Fruit fly (Drosophila melanogaster) whole organism, larva: ENCODE data around the gene SMC6.

Experiments used
- noc ChIP-seq: fragments of 200-800 bp; sonication (Bioruptor generic); optimal IDR thresholded peaks from 3 replicates; lab custom pipeline; 2019; ENCODE audit warnings: missing biosample characterization, mild to moderate bottlenecking, missing genetic modification characterization, moderate library complexity

Gene SMC6

dm6 chr3R:24193373-24193879, at the start of gene SMC6, which contains the start of gene CG6204:
Gene SMC6, minus strand, starts transcription at chr3R:24193423.
Gene CG6204, plus strand, starts transcription at chr3R:24193832.
- TF ChIP-seq noc (tag; lab: Kevin White, UChicago): peak; percentile 95

dm6 chr3R:24234721-24235120, 41.5 kb upstream of the SMC6 start:
- no peak for TF ChIP-seq noc (tag; lab: Kevin White, UChicago)

- no peak for TF ChIP-seq noc (tag; lab: Kevin White, UChicago)
Measured at dm6 chr3R:24234162-24234529, 40.9 kb upstream of the SMC6 start.

- TF ChIP-seq noc (tag; lab: Kevin White, UChicago): peak; percentile 52
Measured at dm6 chr3R:24233366-24234161, 40.3 kb upstream of the SMC6 start.

- no peak for TF ChIP-seq noc (tag; lab: Kevin White, UChicago)
Measured at dm6 chr3R:24231914-24232313, 38.7 kb upstream of the SMC6 start.

- no peak for TF ChIP-seq noc (tag; lab: Kevin White, UChicago)
Measured at dm6 chr3R:24231206-24231502, 37.9 kb upstream of the SMC6 start.

- peak; percentile 35 for TF ChIP-seq noc (tag; lab: Kevin White, UChicago)
Measured at dm6 chr3R:24230423-24231205, 37.4 kb upstream of the SMC6 start, which contains the start of gene mask. Gene mask, plus strand, starts transcription at chr3R:24230562.

- no peak for TF ChIP-seq noc (tag; lab: Kevin White, UChicago)
Measured at dm6 chr3R:24229870-24230422, 36.7 kb upstream of the SMC6 start, which contains the start of gene Spase22-23. Gene Spase22-23, minus strand, starts transcription at chr3R:24230035.

dm6 chr3R:24228675-24229074, 35.5 kb upstream of the SMC6 start, which contains the start of gene Acp95EF:
Gene Acp95EF, plus strand, starts transcription at chr3R:24228975.
- TF ChIP-seq noc (tag; lab: Kevin White, UChicago): no peak

- TF ChIP-seq noc (tag; lab: Kevin White, UChicago): no peak
Measured at dm6 chr3R:24226744-24227143, 33.5 kb upstream of the SMC6 start, which contains the start of the genes Spps and CG13609. Gene Spps, minus strand, starts transcription at chr3R:24226934. Gene CG13609, plus strand, starts transcription at chr3R:24227023.

- TF ChIP-seq noc (tag; lab: Kevin White, UChicago): peak; percentile 14
Measured at dm6 chr3R:24221334-24222302, 28.4 kb upstream of the SMC6 start, which contains the start of gene twin. Gene twin, minus strand, starts transcription at chr3R:24221965.

- no peak for TF ChIP-seq noc (tag; lab: Kevin White, UChicago)
Measured at dm6 chr3R:24220845-24221244, 27.6 kb upstream of the SMC6 start, which contains the start of gene cav. Gene cav, plus strand, starts transcription at chr3R:24221103.

dm6 chr3R:24219093-24219492, 25.9 kb upstream of the SMC6 start:
- TF ChIP-seq noc (tag; lab: Kevin White, UChicago): no peak

- no peak for TF ChIP-seq noc (tag; lab: Kevin White, UChicago)
Measured at dm6 chr3R:24218565-24218964, 25.3 kb upstream of the SMC6 start, which contains the start of gene CG17786. Gene CG17786, minus strand, starts transcription at chr3R:24218718.
